Worm (Caenorhabditis elegans): ENCODE data around the gene fbxa-151.

Gene fbxa-151

DNA sequence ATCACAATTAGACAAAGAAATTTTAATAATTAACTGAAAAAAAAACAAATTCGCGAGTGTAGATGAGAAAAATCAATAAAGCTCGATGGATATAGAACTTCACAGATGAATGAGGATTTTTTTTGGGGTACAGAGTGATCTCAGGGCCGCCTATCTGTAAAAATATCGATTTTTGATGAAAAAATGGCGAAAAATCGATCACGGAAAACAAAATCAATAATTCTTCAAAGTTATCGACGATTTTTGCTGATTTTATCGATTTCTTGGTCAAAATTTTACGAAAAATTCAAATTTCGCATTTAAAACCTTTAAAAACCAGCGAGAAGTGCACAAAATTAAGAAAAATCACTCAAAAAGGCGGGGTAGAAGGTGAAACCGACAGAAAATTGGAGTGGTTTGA lies 50.6 kb downstream of the fbxa-151 start:
- TF ChIP-seq nhr-6 (tag; optimal IDR thresholded peaks at IDR 0.05) (no peak), snpc-4 (tag; optimal IDR thresholded peaks at IDR 0.05) (no peak), gmeb-1 (tag; optimal IDR thresholded peaks at IDR 0.05) (no peak), zag-1 (tag; optimal IDR thresholded peaks at IDR 0.05) (no peak), ztf-4 (tag; optimal IDR thresholded peaks at IDR 0.05) (no peak), ceh-16 (tag; optimal IDR thresholded peaks at IDR 0.05) (no peak), nhr-129 (tag; optimal IDR thresholded peaks at IDR 0.05) (no peak), ZK546.5 (tag; optimal IDR thresholded peaks at IDR 0.05) (no peak), fos-1 (tag; optimal IDR thresholded peaks at IDR 0.05) (no peak), elt-1 (tag; optimal IDR thresholded peaks at IDR 0.05) (no peak), alr-1 (tag; optimal IDR thresholded peaks at IDR 0.05) (no peak)
